Worm (Caenorhabditis elegans): ENCODE measurements around the gene F53F4.17.

DNA sequence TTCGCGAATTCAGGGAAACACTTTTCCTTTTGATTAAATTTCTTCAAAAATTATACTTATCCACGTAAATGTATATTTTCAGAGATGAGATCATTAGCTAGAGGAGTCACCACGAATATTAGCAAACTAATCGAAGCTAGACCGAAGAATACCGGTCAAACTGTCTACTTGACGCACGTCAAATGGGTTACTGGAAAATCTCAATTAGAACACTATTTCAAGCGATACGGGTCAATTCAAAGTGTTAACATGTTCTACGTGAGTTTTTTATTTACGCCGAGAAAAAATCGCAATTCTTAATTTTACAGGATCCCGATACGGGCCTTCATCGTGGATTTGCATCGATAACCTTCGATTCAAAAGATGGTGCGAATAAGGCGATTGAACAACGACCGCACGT is 22.2 kb upstream of the F53F4.17 start, which contains the start of gene slrp-1:
- TF ChIP-seq nhr-237 (tag; optimal IDR thresholded peaks at IDR 0.05), result no peak
- no peak for TF ChIP-seq C04F5.9 (tag; optimal IDR thresholded peaks at IDR 0.05)
- no peak for TF ChIP-seq snpc-4 (tag; optimal IDR thresholded peaks at IDR 0.05)
- TF ChIP-seq unc-86 (tag; optimal IDR thresholded peaks at IDR 0.05), result no peak
- TF ChIP-seq nhr-11 (tag; optimal IDR thresholded peaks at IDR 0.05), result no peak
- no peak for TF ChIP-seq blmp-1 (tag; optimal IDR thresholded peaks at IDR 0.05)

Data from whole organism, L1 larva.